Worm (Caenorhabditis elegans): Measurements from ENCODE around the gene C49G7.7.

DNA sequence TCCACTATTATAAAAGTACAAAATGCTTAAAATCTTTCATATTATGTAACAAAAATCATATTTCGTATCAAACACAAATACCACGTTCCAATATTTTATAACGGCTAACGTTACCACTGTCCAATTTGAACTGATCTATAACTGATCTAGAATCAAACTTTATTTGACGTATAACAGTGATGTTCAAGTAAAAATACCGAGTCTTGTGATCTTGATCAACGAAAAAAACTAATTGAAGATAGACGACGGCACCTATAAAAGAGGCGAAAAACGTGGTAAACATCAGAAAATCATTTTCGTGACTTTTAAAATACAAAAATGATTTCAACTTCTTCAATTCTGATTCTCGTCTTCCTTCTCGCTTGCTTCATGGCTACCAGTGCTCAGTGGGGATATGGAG is 46.7 kb upstream of the C49G7.7 start, which contains the start of gene nlp-28:
- no peak for TF ChIP-seq unc-55 (GFP tag; optimal IDR thresholded peaks at IDR 0.05)
- TF ChIP-seq hlh-30 (tag; optimal IDR thresholded peaks at IDR 0.05; ENCODE audit: insufficient read depth) = no peak
- no peak for TF ChIP-seq nhr-11 (tag; optimal IDR thresholded peaks at IDR 0.05)
- TF ChIP-seq sox-4 (tag; optimal IDR thresholded peaks at IDR 0.05) = no peak
- no peak for TF ChIP-seq pqm-1 (tag; optimal IDR thresholded peaks at IDR 0.05)
- TF ChIP-seq C38D4.7 (GFP tag; optimal IDR thresholded peaks at IDR 0.05) = no peak
- TF ChIP-seq eyg-1 (tag; optimal IDR thresholded peaks at IDR 0.05) = no peak
- TF ChIP-seq syd-9 (tag; optimal IDR thresholded peaks at IDR 0.05) = no peak
- TF ChIP-seq odd-2 (tag; optimal IDR thresholded peaks at IDR 0.05) = no peak
- no peak for TF ChIP-seq ama-1 (optimal IDR thresholded peaks at IDR 0.05)

Data from whole organism, late embryonic.